Worm (Caenorhabditis elegans): ENCODE results near the gene F08H9.4.

The F08H9.4 gene

DNA sequence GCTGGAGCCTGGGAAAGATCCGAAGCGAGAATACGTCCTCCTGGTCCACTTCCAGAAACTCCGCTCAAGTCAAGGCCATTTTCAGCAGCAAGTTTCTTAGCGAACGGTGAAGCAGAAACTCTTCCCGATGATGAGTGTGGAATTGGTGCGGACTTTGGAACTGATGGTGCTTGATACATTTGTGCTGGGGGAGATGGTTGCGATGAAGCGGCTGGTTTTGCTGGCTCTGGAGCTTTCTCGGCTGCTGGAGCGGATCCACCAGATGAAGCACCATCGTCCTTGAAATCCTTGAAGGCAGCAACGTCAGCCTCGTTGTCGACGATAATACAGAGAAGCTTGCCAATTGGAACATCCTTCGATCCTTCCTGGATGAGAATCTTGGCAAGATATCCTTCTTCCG is 17.8 kb downstream of the F08H9.4 start:
- TF ChIP-seq nhr-23 (tag; optimal IDR thresholded peaks at IDR 0.05) (no peak), nhr-77 (tag; optimal IDR thresholded peaks at IDR 0.05) (no peak), ceh-82 (tag; optimal IDR thresholded peaks at IDR 0.05) (no peak)

DNA sequence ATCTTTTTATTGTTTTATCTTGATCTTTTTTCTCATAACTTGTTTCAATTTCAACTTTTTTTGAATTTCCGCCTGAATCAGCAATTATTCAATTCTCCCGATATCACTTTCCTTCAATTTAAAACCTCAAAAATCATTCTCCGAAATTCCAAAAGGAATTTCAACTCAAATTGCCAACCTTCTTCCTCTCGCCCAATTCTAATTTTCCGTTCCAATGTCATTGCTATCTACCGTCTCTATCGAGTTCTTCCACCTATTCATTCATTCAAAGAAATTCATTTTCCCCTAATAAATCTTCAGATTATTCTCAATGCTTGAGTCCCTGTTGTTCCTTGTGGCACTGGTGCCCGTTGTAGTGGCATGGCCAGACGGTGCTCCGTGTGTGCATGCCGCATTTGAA is 23.4 kb downstream of the F08H9.4 start, which contains the start of gene F23B12.4:
Gene F23B12.4, plus strand, starts transcription at position 301 of the 400 bp plus-strand sequence.
- TF ChIP-seq unc-62 (GFP tag; optimal IDR thresholded peaks at IDR 0.05) (no peak), nhr-67 (tag; optimal IDR thresholded peaks at IDR 0.05) (no peak), elt-3 (tag; optimal IDR thresholded peaks at IDR 0.05) (no peak), nhr-23 (tag; optimal IDR thresholded peaks at IDR 0.05) (no peak), nhr-237 (tag; optimal IDR thresholded peaks at IDR 0.05) (no peak), daf-12 (tag; optimal IDR thresholded peaks at IDR 0.05) (no peak)

- TF ChIP-seq nhr-12 (tag; optimal IDR thresholded peaks at IDR 0.05): no peak
- TF ChIP-seq daf-12 (tag; optimal IDR thresholded peaks at IDR 0.05): no peak
- TF ChIP-seq mdl-1 (tag; optimal IDR thresholded peaks at IDR 0.05): no peak
- peak; percentile 31 for TF ChIP-seq nhr-25 (tag; optimal IDR thresholded peaks at IDR 0.05)
Observed at ce11 chrV:14439236-14439635, 25.0 kb downstream of the F08H9.4 start.

DNA sequence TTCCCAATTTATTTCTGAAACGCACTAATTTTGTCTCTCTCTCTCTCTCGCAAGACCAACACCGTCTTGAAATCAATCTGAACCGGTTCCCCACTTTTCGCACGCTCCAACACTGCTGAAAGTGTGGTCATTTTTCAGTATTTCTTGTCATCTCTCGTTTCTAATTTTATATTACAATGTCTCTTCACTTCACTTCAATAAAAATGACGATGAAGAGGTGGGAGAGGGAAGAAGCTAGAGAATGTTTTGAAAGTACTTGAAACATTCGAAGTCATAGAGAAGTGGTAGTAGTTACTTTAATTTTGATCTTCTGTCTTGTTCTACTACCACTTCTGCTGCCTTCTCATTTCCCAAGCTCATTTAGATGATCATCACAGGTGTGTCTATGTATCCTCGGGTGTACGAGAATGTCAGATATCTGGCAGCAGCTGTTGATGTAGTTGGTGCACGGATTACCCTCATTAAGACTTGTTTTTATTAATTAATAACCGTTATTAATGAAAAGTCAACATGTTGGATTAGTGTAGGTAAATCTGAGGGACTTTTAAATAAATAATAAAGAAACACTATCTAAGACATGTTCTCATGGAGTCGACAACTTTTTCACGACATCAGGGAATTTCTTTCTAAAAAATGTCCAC is 26.0 kb downstream of the F08H9.4 start:
- TF ChIP-seq nhr-25 (tag; optimal IDR thresholded peaks at IDR 0.05): peak; percentile 31
- TF ChIP-seq aly-2 (tag; optimal IDR thresholded peaks at IDR 0.05): no peak

ce11 chrV:14437355-14437754 is 26.9 kb downstream of the F08H9.4 start:
- TF ChIP-seq pqm-1 (tag; optimal IDR thresholded peaks at IDR 0.05) (no peak), elt-1 (tag; optimal IDR thresholded peaks at IDR 0.05) (no peak), aly-2 (tag; optimal IDR thresholded peaks at IDR 0.05) (no peak), mdl-1 (tag; optimal IDR thresholded peaks at IDR 0.05) (no peak), nhr-76 (tag; optimal IDR thresholded peaks at IDR 0.05) (no peak), R02D3.7 (tag; optimal IDR thresholded peaks at IDR 0.05) (no peak), nhr-23 (tag; optimal IDR thresholded peaks at IDR 0.05) (no peak), ama-1 (optimal IDR thresholded peaks at IDR 0.05) (no peak), egl-5 (tag; optimal IDR thresholded peaks at IDR 0.05) (no peak), pha-4 (tag; optimal IDR thresholded peaks at IDR 0.05) (no peak), unc-62 (GFP tag; optimal IDR thresholded peaks at IDR 0.05) (no peak), zag-1 (tag; optimal IDR thresholded peaks at IDR 0.05) (no peak)

ce11 chrV:14436195-14436594 is 28.0 kb downstream of the F08H9.4 start:
- TF ChIP-seq nhr-12 (tag; optimal IDR thresholded peaks at IDR 0.05) (no peak), R02D3.7 (tag; optimal IDR thresholded peaks at IDR 0.05) (no peak), ztf-4 (tag; optimal IDR thresholded peaks at IDR 0.05) (no peak), nhr-23 (tag; optimal IDR thresholded peaks at IDR 0.05) (no peak), sea-2 (GFP tag; optimal IDR thresholded peaks at IDR 0.05) (no peak), jun-1 (tag; optimal IDR thresholded peaks at IDR 0.05) (no peak), pha-4 (tag; optimal IDR thresholded peaks at IDR 0.05) (no peak), fkh-2 (tag; optimal IDR thresholded peaks at IDR 0.05) (no peak), unc-39 (tag; optimal IDR thresholded peaks at IDR 0.05) (no peak), ZK546.5 (tag; optimal IDR thresholded peaks at IDR 0.05) (no peak), nhr-25 (tag; optimal IDR thresholded peaks at IDR 0.05) (no peak), ceh-28 (tag; optimal IDR thresholded peaks at IDR 0.05) (no peak), lin-39 (tag; optimal IDR thresholded peaks at IDR 0.05) (no peak), unc-62 (GFP tag; optimal IDR thresholded peaks at IDR 0.05) (no peak)

DNA sequence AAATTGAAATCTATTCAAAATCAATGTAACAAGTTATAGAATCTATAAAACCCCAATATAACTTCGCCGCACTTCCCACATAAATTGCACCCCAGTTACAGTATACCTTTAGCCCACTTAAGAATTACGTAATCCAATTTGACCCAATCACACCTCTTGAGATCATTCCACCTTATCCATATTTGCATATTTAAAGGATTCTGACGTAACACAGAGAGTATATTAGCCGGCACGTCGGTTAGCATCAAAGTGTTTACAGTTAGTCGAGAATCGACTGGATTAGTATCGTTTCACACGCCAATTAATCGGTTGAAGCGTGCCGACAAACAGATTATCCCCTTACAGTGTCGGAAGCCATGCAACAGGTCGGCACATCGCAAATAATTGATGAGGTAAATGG is 30.6 kb downstream of the F08H9.4 start:
- TF ChIP-seq nhr-25 (tag; optimal IDR thresholded peaks at IDR 0.05) (no peak), egl-27 (tag; optimal IDR thresholded peaks at IDR 0.05) (no peak), elt-2 (tag; optimal IDR thresholded peaks at IDR 0.05) (no peak), egl-5 (tag; optimal IDR thresholded peaks at IDR 0.05) (no peak), snpc-4 (tag; optimal IDR thresholded peaks at IDR 0.05) (no peak)

All from whole organism, L3 larva.